Worm (Caenorhabditis elegans) whole organism, L1 larva: Measurements from ENCODE around the gene srj-21.

Experiments
- C16A3.4 ChIP-seq: fragments of 150-350 bp; optimal IDR thresholded peaks from 2 replicates; lab custom pipeline; 2014; ENCODE audit warnings: missing biosample characterization, missing genetic modification characterization
- aha-1 ChIP-seq: fragments of 150-350 bp; optimal IDR thresholded peaks from 2 replicates; lab custom pipeline; 2014; ENCODE audit warnings: missing biosample characterization, missing genetic modification characterization
- aly-2 ChIP-seq: fragments of 150-350 bp; optimal IDR thresholded peaks from 2 replicates; lab custom pipeline; 2014; ENCODE audit warnings: missing biosample characterization, missing genetic modification characterization
- blmp-1 ChIP-seq: fragments of 150-350 bp; optimal IDR thresholded peaks from 2 replicates; lab custom pipeline; 2014; ENCODE audit warnings: missing biosample characterization, missing genetic modification characterization
- ceh-8 ChIP-seq: fragments of 200-800 bp; sonication (Bioruptor generic); optimal IDR thresholded peaks from 2 replicates; lab custom pipeline; 2018; ENCODE audit warnings: mild to moderate bottlenecking, missing genetic modification characterization, moderate library complexity, missing compliant biosample characterization
- dpl-1 ChIP-seq, 3 experiments: fragments of 150-350 bp in 2 of 3; sonication (generic microtip) in 1 of 3; optimal IDR thresholded peaks; 2 replicates each; lab custom pipeline; 2014 to 2017; ENCODE audit warnings: missing biosample characterization in 3 of 3, missing genetic modification characterization in 3 of 3, missing genetic modification reagents in 3 of 3
- dsc-1 ChIP-seq: sonication (generic microtip); optimal IDR thresholded peaks from 2 replicates; lab custom pipeline; 2016; ENCODE audit warnings: mild to moderate bottlenecking, missing genetic modification characterization, missing compliant biosample characterization
- egl-13 ChIP-seq: sonication (generic microtip); optimal IDR thresholded peaks from 2 replicates; lab custom pipeline; 2016; ENCODE audit warnings: missing genotype, missing genetic modification reagents, missing genetic modification characterization, missing compliant biosample characterization
- elt-2 ChIP-seq: sonication (generic microtip); optimal IDR thresholded peaks from 2 replicates; lab custom pipeline; 2016; ENCODE audit warnings: missing genetic modification characterization, mild to moderate bottlenecking, inconsistent platforms, missing compliant biosample characterization, missing genetic modification reagents
- elt-3 ChIP-seq, 6 experiments: fragments of 150-350 bp in 1 of 6; sonication (generic microtip); optimal IDR thresholded peaks; 2 replicates each; lab custom pipeline; 2017 to 2018; ENCODE audit warnings: missing biosample characterization in 6 of 6, missing genetic modification characterization in 6 of 6, inconsistent platforms in 1 of 6
- ets-5 ChIP-seq: fragments of 200-800 bp; sonication (Bioruptor generic); IDR thresholded peaks from 2 replicates; pipeline ENCODE4 v1.3.6; 2022; ENCODE audit warnings: missing genetic modification characterization, missing compliant biosample characterization
- fkh-10 ChIP-seq: sonication (generic microtip); optimal IDR thresholded peaks from 2 replicates; lab custom pipeline; 2017; ENCODE audit warnings: missing biosample characterization, missing genetic modification reagents, missing genetic modification characterization
- fkh-4 ChIP-seq: sonication (generic microtip); optimal IDR thresholded peaks from 2 replicates; lab custom pipeline; 2016; ENCODE audit warnings: missing compliant biosample characterization, missing genetic modification characterization, borderline replicate concordance
- fkh-8 ChIP-seq: sonication (generic microtip); optimal IDR thresholded peaks from 2 replicates; lab custom pipeline; 2016; ENCODE audit warnings: mild to moderate bottlenecking, missing genetic modification characterization, missing compliant biosample characterization
- fos-1 ChIP-seq: fragments of 150-350 bp; optimal IDR thresholded peaks from 2 replicates; lab custom pipeline; 2014; ENCODE audit warnings: missing biosample characterization, missing genetic modification characterization
- grh-1 ChIP-seq: fragments of 200-800 bp; sonication (Bioruptor generic); IDR thresholded peaks from 2 replicates; pipeline ENCODE4 v1.3.6; 2022; ENCODE audit warnings: missing genetic modification reagents, missing genetic modification characterization, missing compliant biosample characterization
- hlh-17 ChIP-seq: fragments of 200-800 bp; sonication (Bioruptor generic); optimal IDR thresholded peaks from 2 replicates; lab custom pipeline; 2018; ENCODE audit warnings: missing genetic modification characterization, mild to moderate bottlenecking, missing compliant biosample characterization, moderate library complexity, borderline replicate concordance
- hlh-4 ChIP-seq: sonication (generic microtip); optimal IDR thresholded peaks from 2 replicates; lab custom pipeline; 2016; ENCODE audit warnings: mild to moderate bottlenecking, missing genetic modification characterization, missing compliant biosample characterization
- hpl-2 ChIP-seq: fragments of 150-350 bp; optimal IDR thresholded peaks from 2 replicates; lab custom pipeline; 2014; ENCODE audit warnings: missing biosample characterization, missing genetic modification reagents, missing genetic modification characterization
- isw-1 ChIP-seq: fragments of 200-800 bp; sonication (Bioruptor generic); IDR thresholded peaks from 2 replicates; pipeline ENCODE4 v1.3.6; 2022; ENCODE audit warnings: missing genetic modification characterization, missing compliant biosample characterization
- lin-15B ChIP-seq: fragments of 150-350 bp; sonication (generic microtip); optimal IDR thresholded peaks from 3 replicates; lab custom pipeline; 2014; ENCODE audit warnings: missing biosample characterization, missing genetic modification characterization
- lir-3 ChIP-seq: sonication (generic microtip); optimal IDR thresholded peaks from 2 replicates; lab custom pipeline; 2016; ENCODE audit warnings: mild to moderate bottlenecking, missing genetic modification characterization, moderate library complexity, missing compliant biosample characterization; ENCODE audit not compliant: poor library complexity
- mab-9 ChIP-seq: fragments of 200-800 bp; sonication (Bioruptor generic); IDR thresholded peaks from 2 replicates; pipeline ENCODE4 v1.3.6; 2022; ENCODE audit warnings: missing genetic modification reagents, missing genetic modification characterization, missing compliant biosample characterization
- mdl-1 ChIP-seq, 2 experiments: fragments of 150-350 bp; optimal IDR thresholded peaks; 2 replicates each; lab custom pipeline; 2014 to 2017; ENCODE audit warnings: missing biosample characterization in 2 of 2, missing genetic modification characterization in 2 of 2, inconsistent platforms in 1 of 2
- mef-2 ChIP-seq: fragments of 150-350 bp; optimal IDR thresholded peaks from 2 replicates; lab custom pipeline; 2014; ENCODE audit warnings: missing biosample characterization, missing genetic modification characterization
- mep-1 ChIP-seq: fragments of 150-350 bp; optimal IDR thresholded peaks from 2 replicates; lab custom pipeline; 2014; ENCODE audit warnings: missing biosample characterization, missing genetic modification characterization
- nhr-11 ChIP-seq: fragments of 150-350 bp; optimal IDR thresholded peaks from 2 replicates; lab custom pipeline; 2014; ENCODE audit warnings: missing biosample characterization, missing genetic modification characterization
- nhr-20 ChIP-seq: sonication (generic microtip); optimal IDR thresholded peaks from 2 replicates; lab custom pipeline; 2016; ENCODE audit warnings: mild to moderate bottlenecking, missing genetic modification characterization, missing compliant biosample characterization
- nhr-28 ChIP-seq: fragments of 150-350 bp; optimal IDR thresholded peaks from 2 replicates; lab custom pipeline; 2014; ENCODE audit warnings: missing biosample characterization, missing genetic modification characterization
- nhr-47 ChIP-seq: sonication (generic microtip); optimal IDR thresholded peaks from 2 replicates; lab custom pipeline; 2016; ENCODE audit warnings: mild to moderate bottlenecking, missing genetic modification characterization, moderate library complexity, missing compliant biosample characterization
- nhr-71 ChIP-seq: sonication (generic microtip); optimal IDR thresholded peaks from 2 replicates; lab custom pipeline; 2016; ENCODE audit warnings: mild to moderate bottlenecking, missing genetic modification characterization, moderate library complexity, missing compliant biosample characterization
- nhr-77 ChIP-seq: fragments of 150-350 bp; optimal IDR thresholded peaks from 2 replicates; lab custom pipeline; 2014; ENCODE audit warnings: missing biosample characterization, missing genetic modification characterization
- nhr-85 ChIP-seq: sonication (generic microtip); peaks from one replicate; lab custom pipeline; 2016; ENCODE audit warnings: missing genetic modification characterization, inconsistent platforms, missing compliant biosample characterization
- pag-3 ChIP-seq: sonication (generic microtip); optimal IDR thresholded peaks from 2 replicates; lab custom pipeline; 2017; ENCODE audit warnings: missing genetic modification characterization, mild to moderate bottlenecking, missing compliant biosample characterization, antibody characterized with exemption, borderline replicate concordance; ENCODE audit not compliant: insufficient read depth
- pqm-1 ChIP-seq: sonication (generic microtip); optimal IDR thresholded peaks from 3 replicates; lab custom pipeline; 2017; ENCODE audit warnings: missing biosample characterization, missing genetic modification characterization
- sox-4 ChIP-seq: sonication (generic microtip); optimal IDR thresholded peaks from 2 replicates; lab custom pipeline; 2016; ENCODE audit warnings: missing genetic modification characterization, missing compliant biosample characterization
- sptf-1 ChIP-seq: fragments of 150-350 bp; optimal IDR thresholded peaks from 2 replicates; lab custom pipeline; 2014; ENCODE audit warnings: missing biosample characterization, missing genetic modification characterization
- tbx-2 ChIP-seq: sonication (generic microtip); optimal IDR thresholded peaks from 2 replicates; lab custom pipeline; 2016; ENCODE audit warnings: missing genetic modification characterization, missing compliant biosample characterization
- tlp-1 ChIP-seq: fragments of 150-350 bp; optimal IDR thresholded peaks from 2 replicates; lab custom pipeline; 2014; ENCODE audit warnings: missing biosample characterization, missing genetic modification characterization
- unc-130 ChIP-seq: fragments of 150-350 bp; optimal IDR thresholded peaks from 2 replicates; lab custom pipeline; 2017; ENCODE audit warnings: missing biosample characterization, missing genetic modification characterization, inconsistent platforms
- unc-30 ChIP-seq: sonication (generic microtip); optimal IDR thresholded peaks from 2 replicates; lab custom pipeline; 2017; ENCODE audit warnings: missing biosample characterization, missing genetic modification characterization
- unc-86 ChIP-seq: sonication (generic microtip); optimal IDR thresholded peaks from 2 replicates; lab custom pipeline; 2016; ENCODE audit warnings: missing genetic modification characterization, missing compliant biosample characterization
- vab-15 ChIP-seq: sonication (generic microtip); optimal IDR thresholded peaks from 2 replicates; lab custom pipeline; 2017; ENCODE audit warnings: missing genotype, mild to moderate bottlenecking, missing genetic modification characterization, missing compliant biosample characterization
- xbp-1 ChIP-seq: sonication (generic microtip); optimal IDR thresholded peaks from 2 replicates; lab custom pipeline; 2016; ENCODE audit warnings: missing genetic modification characterization, missing compliant biosample characterization
- zag-1 ChIP-seq: fragments of 150-350 bp; optimal IDR thresholded peaks from 2 replicates; lab custom pipeline; 2014; ENCODE audit warnings: missing biosample characterization, missing genetic modification characterization
- ztf-11 ChIP-seq, 2 experiments: sonication (generic microtip); optimal IDR thresholded peaks; 2 replicates each; lab custom pipeline; 2016 to 2017; ENCODE audit warnings: missing genetic modification characterization in 2 of 2, missing biosample characterization in 1 of 2, missing compliant biosample characterization in 1 of 2

The srj-21 gene

DNA sequence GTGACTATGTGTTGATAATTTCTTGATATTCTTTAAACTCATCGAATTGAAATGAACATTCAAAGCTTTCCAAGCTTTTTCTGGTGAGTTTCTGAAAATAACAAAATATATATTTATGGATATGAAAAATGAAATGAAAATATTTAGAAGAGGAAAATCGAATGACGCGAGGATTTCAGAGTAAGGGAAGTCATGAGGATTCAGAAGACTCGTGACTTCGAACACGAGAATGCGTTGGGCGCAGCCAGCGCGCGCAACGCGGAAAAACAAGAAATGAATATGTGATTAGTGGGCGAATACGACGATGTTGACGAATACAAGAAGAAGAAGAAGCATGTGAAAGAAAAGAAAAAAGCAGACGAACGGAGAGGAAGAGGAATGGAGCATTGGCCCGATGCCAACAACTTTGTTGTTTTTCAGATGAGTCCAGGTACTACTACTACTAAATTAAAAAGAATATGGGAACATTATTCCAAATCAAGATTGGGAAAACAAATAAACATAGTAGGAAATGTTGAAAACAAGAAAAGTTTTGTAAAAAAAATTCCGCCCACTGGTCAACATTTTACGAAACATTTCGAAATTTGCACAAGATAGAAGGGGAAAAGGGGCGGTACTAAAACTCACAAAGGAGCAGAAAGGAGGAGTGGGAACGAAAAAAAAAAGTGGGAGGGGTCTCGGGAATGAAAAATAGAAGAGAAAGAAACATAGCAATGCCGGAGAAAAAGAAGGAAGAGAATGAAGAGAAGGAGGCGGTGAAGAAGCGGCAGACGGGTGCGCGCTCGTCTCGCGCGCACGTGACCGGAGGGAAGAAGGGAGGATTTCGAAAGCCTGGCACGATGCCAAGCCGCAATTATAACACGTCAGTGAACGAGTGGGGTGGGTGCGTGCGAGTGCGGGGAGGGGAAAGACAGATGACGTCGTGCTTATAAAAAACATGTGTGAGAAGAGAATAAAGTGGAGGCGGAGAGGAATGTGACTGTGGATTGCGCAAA is 29.7 kb upstream of the srj-21 start (continued):
- TF ChIP-seq ceh-8 (GFP tag; lab: Kevin White, UChicago) (peak; percentile 93), nhr-77 (tag; lab: Kevin White, UChicago) (peak; percentile 75), dsc-1 (tag; lab: Kevin White, UChicago) (peak; percentile 96), xbp-1 (tag; lab: Kevin White, UChicago) (peak; percentile 97), mef-2 (tag; lab: Kevin White, UChicago) (peak; percentile 82), isw-1 (GFP tag; lab: Robert Waterston, UW) (peak; percentile 83), sox-4 (tag; lab: Kevin White, UChicago) (peak; percentile 81), blmp-1 (tag; lab: Kevin White, UChicago) (peak; percentile 86), pqm-1 (tag; lab: Kevin White, UChicago) (no peak), aly-2 (tag; lab: Kevin White, UChicago) (no peak), fos-1 (tag; lab: Kevin White, UChicago) (peak; percentile 44), unc-86 (tag; lab: Kevin White, UChicago) (peak; percentile 91), nhr-11 (no peak), hpl-2 (GFP tag; lab: Kevin White, UChicago) (peak; percentile 31), C16A3.4 (tag; lab: Kevin White, UChicago) (peak; percentile 79), pag-3 (tag; lab: Kevin White, UChicago) (peak; percentile 88), lin-15B (tag; lab: Kevin White, UChicago) (peak; percentile 2), vab-15 (tag; lab: Kevin White, UChicago) (peak; percentile 97), fkh-4 (tag; lab: Kevin White, UChicago) (peak; percentile 85), fkh-10 (GFP tag; lab: Kevin White, UChicago) (peak; percentile 94), fkh-8 (tag; lab: Kevin White, UChicago) (peak; percentile 99), nhr-85 (tag; lab: Kevin White, UChicago) (peak; percentile 99), nhr-71 (tag; lab: Kevin White, UChicago) (peak; percentile 98), grh-1 (peak; percentile 93), ets-5 (no peak), elt-2 (tag; lab: Kevin White, UChicago) (peak; percentile 29), hlh-17 (GFP tag; lab: Kevin White, UChicago) (no peak), mdl-1 (tag; optimal IDR thresholded peaks at IDR 0.05; lab: Kevin White, UChicago) (peak; percentile 88 to 98), tbx-2 (tag; lab: Kevin White, UChicago) (peak; percentile 94), aha-1 (peak; percentile 82), hlh-4 (tag; lab: Kevin White, UChicago) (no peak), unc-30 (tag; lab: Kevin White, UChicago) (no peak), zag-1 (tag; lab: Kevin White, UChicago) (no peak), tlp-1 (no peak), nhr-47 (tag; lab: Kevin White, UChicago) (peak; percentile 94)

DNA sequence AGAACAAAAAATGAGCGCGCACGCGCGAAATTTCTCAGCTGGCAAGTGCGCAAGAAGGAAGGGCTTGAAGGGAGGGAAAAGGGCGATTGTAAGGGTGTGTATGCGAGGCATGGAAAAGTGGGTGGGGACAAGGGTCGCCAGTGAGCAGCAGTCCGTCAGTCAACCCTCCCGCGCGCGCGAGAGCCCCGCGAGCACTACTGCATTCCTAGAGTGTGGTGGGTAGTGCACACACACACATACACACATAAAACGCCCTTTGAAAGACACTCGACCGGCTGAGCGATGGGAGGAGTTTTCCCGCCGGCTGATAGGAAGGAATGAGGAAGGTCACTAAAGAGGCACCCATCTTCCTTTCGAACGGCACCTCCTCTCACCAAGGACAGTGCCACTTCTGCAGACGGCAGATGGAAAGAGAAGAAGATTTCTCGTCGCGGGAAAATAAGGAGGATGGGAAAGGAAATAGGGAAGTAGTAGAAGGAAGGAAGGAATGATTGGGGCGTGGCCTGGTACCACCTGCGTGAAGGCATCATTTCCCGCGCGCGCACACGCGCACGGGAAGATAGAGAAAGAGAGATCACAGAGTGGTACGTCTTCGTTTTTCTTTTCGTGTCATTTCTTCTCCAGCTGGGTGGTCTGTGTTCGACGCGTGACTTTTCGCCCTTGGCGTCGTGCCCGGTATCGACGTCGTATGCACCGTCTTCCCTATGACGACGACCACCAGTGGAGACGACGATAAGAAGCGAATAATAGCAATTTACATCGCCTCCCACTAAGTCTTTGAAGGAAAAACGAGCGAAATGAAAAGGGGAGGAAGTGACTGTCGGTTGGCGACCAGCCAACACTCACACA is 28.0 kb upstream of the srj-21 start:
- TF ChIP-seq mep-1 (tag; lab: Kevin White, UChicago) (peak; percentile 27), fkh-4 (tag; lab: Kevin White, UChicago) (no peak), ets-5 (no peak), nhr-85 (tag; lab: Kevin White, UChicago) (peak; percentile 99), ztf-11 (tag; optimal IDR thresholded peaks at IDR 0.05; lab: Kevin White, UChicago) (peak in 1 of 2 experiments; percentile 39), egl-13 (tag; lab: Kevin White, UChicago) (no peak), unc-130 (tag; lab: Kevin White, UChicago) (peak; percentile 58), dpl-1 (GFP tag; optimal IDR thresholded peaks at IDR 0.05; lab: Kevin White, UChicago) (peak; percentile 6 to 54 (median 44)), xbp-1 (tag; lab: Kevin White, UChicago) (peak; percentile 19), sox-4 (tag; lab: Kevin White, UChicago) (no peak), tlp-1 (no peak), nhr-71 (tag; lab: Kevin White, UChicago) (peak; percentile 89), elt-3 (tag; optimal IDR thresholded peaks at IDR 0.05; lab: Kevin White, UChicago) (peak in 3 of 6 experiments; percentile 68 to 90 (median 71)), vab-15 (tag; lab: Kevin White, UChicago) (peak; percentile 13), nhr-20 (tag; lab: Kevin White, UChicago) (peak; percentile 83), mab-9 (GFP tag; lab: Robert Waterston, UW) (no peak), lir-3 (peak; percentile 12), nhr-47 (tag; lab: Kevin White, UChicago) (peak; percentile 55), nhr-28 (tag; lab: Kevin White, UChicago) (no peak), sptf-1 (tag; lab: Kevin White, UChicago) (no peak)
